Worm (Caenorhabditis elegans): Measurements from ENCODE around the gene sma-1.

- no peak for TF ChIP-seq fos-1 (tag; optimal IDR thresholded peaks at IDR 0.05)
- no peak for TF ChIP-seq hlh-30 (tag; optimal IDR thresholded peaks at IDR 0.05; ENCODE audit: insufficient read depth)
Observed at ce11 chrV:11946818-11947217, 47.6 kb downstream of the sma-1 start.

All from whole organism, L4 larva.